Worm (Caenorhabditis elegans) whole organism, L3 larva: ENCODE results near the gene srh-279.

Experiments
- R02D3.7 ChIP-seq: fragments of 150-350 bp; optimal IDR thresholded peaks from 2 replicates; lab custom pipeline; 2014; ENCODE audit warnings: missing biosample characterization, missing genetic modification characterization
- aly-2 ChIP-seq: fragments of 150-350 bp; optimal IDR thresholded peaks from 2 replicates; lab custom pipeline; 2014; ENCODE audit warnings: missing biosample characterization, missing genetic modification characterization
- ceh-28 ChIP-seq: fragments of 150-350 bp; optimal IDR thresholded peaks from 2 replicates; lab custom pipeline; 2014; ENCODE audit warnings: missing biosample characterization, missing genetic modification reagents, missing genetic modification characterization
- jun-1 ChIP-seq: fragments of 150-350 bp; optimal IDR thresholded peaks from 2 replicates; lab custom pipeline; 2014; ENCODE audit warnings: missing biosample characterization, missing genetic modification reagents, missing genetic modification characterization
- lin-39 ChIP-seq: fragments of 150-350 bp; optimal IDR thresholded peaks from 2 replicates; lab custom pipeline; 2018; ENCODE audit warnings: missing biosample characterization, missing genetic modification reagents, missing genetic modification characterization
- nhr-12 ChIP-seq: fragments of 150-350 bp; optimal IDR thresholded peaks from 2 replicates; lab custom pipeline; 2014; ENCODE audit warnings: missing biosample characterization, missing genetic modification characterization
- nhr-28 ChIP-seq: fragments of 150-350 bp; optimal IDR thresholded peaks from 2 replicates; lab custom pipeline; 2014; ENCODE audit warnings: missing biosample characterization, missing genetic modification characterization
- nhr-67 ChIP-seq: fragments of 150-350 bp; optimal IDR thresholded peaks from 2 replicates; lab custom pipeline; 2014; ENCODE audit warnings: missing biosample characterization, missing genetic modification characterization
- pha-4 ChIP-seq: fragments of 150-350 bp; optimal IDR thresholded peaks from 2 replicates; lab custom pipeline; 2014; ENCODE audit warnings: missing biosample characterization, missing genetic modification reagents, missing genetic modification characterization
- skn-1 ChIP-seq: fragments of 150-350 bp; optimal IDR thresholded peaks from 2 replicates; lab custom pipeline; 2014; ENCODE audit warnings: missing biosample characterization, missing genetic modification characterization
- unc-62 ChIP-seq: fragments of 150-350 bp; sonication (generic microtip); optimal IDR thresholded peaks from 4 replicates; lab custom pipeline; 2014; ENCODE audit warnings: missing biosample characterization, missing genetic modification reagents, missing genetic modification characterization

- TF ChIP-seq aly-2 (no peak), nhr-28 (no peak), lin-39 (tag; lab: Kevin White, UChicago) (no peak), ceh-28 (tag; lab: Kevin White, UChicago) (no peak), nhr-67 (tag; lab: Kevin White, UChicago) (no peak), R02D3.7 (tag; lab: Kevin White, UChicago) (no peak), skn-1 (tag; lab: Kevin White, UChicago) (no peak), pha-4 (tag; lab: Kevin White, UChicago) (no peak), unc-62 (no peak), jun-1 (tag; lab: Kevin White, UChicago) (no peak), nhr-12 (tag; lab: Kevin White, UChicago) (no peak)
Measured at ce11 chrV:16218522-16218921, 26.3 kb downstream of the srh-279 start, which contains the start of gene F11A5.15.
